Worm (Caenorhabditis elegans): Measurements from ENCODE around the gene K09E9.4.

DNA sequence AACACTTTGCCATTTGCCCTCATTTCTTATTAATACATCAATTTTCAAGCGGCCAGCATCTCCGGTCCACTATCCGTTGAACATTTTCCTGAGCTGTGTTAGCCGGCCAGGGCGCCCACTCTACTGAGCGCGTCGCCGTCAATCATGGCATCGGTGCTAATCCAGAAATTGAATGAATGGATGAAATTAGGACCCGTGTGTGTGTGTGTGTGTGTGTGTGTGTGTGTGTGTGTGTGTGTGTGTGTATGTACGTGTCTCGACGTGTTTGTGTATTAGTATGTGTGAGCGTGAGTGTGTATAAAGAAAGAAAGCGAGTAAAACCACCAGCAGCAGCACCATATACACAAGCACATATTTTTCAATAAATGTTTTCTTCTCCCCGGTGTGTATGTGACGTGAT lies 23.0 kb upstream of the K09E9.4 start:
- TF ChIP-seq zag-1 (tag; optimal IDR thresholded peaks at IDR 0.05) (no peak), lin-39 (tag; optimal IDR thresholded peaks at IDR 0.05) (no peak), lin-13 (GFP tag; optimal IDR thresholded peaks at IDR 0.05) (no peak), ama-1 (optimal IDR thresholded peaks at IDR 0.05) (no peak), egl-27 (tag; optimal IDR thresholded peaks at IDR 0.05) (no peak), jun-1 (tag; optimal IDR thresholded peaks at IDR 0.05) (no peak), ceh-90 (tag; optimal IDR thresholded peaks at IDR 0.05) (no peak), blmp-1 (tag; optimal IDR thresholded peaks at IDR 0.05) (no peak)
